Worm (Caenorhabditis elegans) whole organism, early embryonic: ENCODE data around the gene sre-41.

Source experiments
- B0310.2 ChIP-seq: sonication (generic microtip); optimal IDR thresholded peaks from 2 replicates; lab custom pipeline; 2016; ENCODE audit warnings: mild to moderate bottlenecking, missing genetic modification characterization, missing compliant biosample characterization
- F13C5.2 ChIP-seq: sonication (generic microtip); optimal IDR thresholded peaks from 2 replicates; lab custom pipeline; 2017; ENCODE audit warnings: mild to moderate bottlenecking, missing genetic modification characterization, inconsistent platforms, missing compliant biosample characterization
- aly-1 ChIP-seq: sonication (generic microtip); optimal IDR thresholded peaks from 2 replicates; lab custom pipeline; 2016; ENCODE audit warnings: missing genetic modification characterization, missing compliant biosample characterization
- ama-1 ChIP-seq: fragments of 150-350 bp; optimal IDR thresholded peaks from 2 replicates; lab custom pipeline; 2014
- ceh-13 ChIP-seq: fragments of 200-800 bp; sonication (Bioruptor generic); optimal IDR thresholded peaks from 2 replicates; lab custom pipeline; 2018; ENCODE audit warnings: mild to moderate bottlenecking, missing genetic modification characterization, missing compliant biosample characterization
- ceh-36 ChIP-seq: sonication (generic microtip); optimal IDR thresholded peaks from 2 replicates; lab custom pipeline; 2016; ENCODE audit warnings: missing genetic modification characterization, inconsistent platforms, missing compliant biosample characterization
- ets-7 ChIP-seq: sonication (generic microtip); optimal IDR thresholded peaks from 2 replicates; lab custom pipeline; 2016; ENCODE audit warnings: missing genotype, missing genetic modification characterization, missing compliant biosample characterization
- flt-1 ChIP-seq: fragments of 200-800 bp; sonication (Bioruptor generic); IDR thresholded peaks from 2 replicates; pipeline ENCODE4 v1.3.6; 2022; ENCODE audit warnings: missing genetic modification characterization, missing compliant biosample characterization
- hmbx-1 ChIP-seq: sonication (generic microtip); optimal IDR thresholded peaks from 2 replicates; lab custom pipeline; 2016; ENCODE audit warnings: mild to moderate bottlenecking, missing genetic modification characterization, missing compliant biosample characterization
- hmg-4 ChIP-seq: fragments of 200-800 bp; sonication (Bioruptor generic); optimal IDR thresholded peaks from 2 replicates; lab custom pipeline; 2018; ENCODE audit warnings: mild to moderate bottlenecking, missing genetic modification characterization, missing compliant biosample characterization
- hnd-1 ChIP-seq: sonication (generic microtip); optimal IDR thresholded peaks from 2 replicates; lab custom pipeline; 2016; ENCODE audit warnings: missing genetic modification characterization, missing compliant biosample characterization
- pes-1 ChIP-seq: fragments of 200-800 bp; sonication (Bioruptor generic); IDR thresholded peaks from 2 replicates; pipeline ENCODE4 v1.3.6; 2022; ENCODE audit warnings: missing genetic modification reagents, missing genetic modification characterization, missing compliant biosample characterization
- scrt-1 ChIP-seq: fragments of 200-800 bp; sonication (Bioruptor generic); IDR thresholded peaks from 2 replicates; pipeline ENCODE4 v1.3.6; 2022; ENCODE audit warnings: missing genetic modification characterization, missing compliant biosample characterization
- sea-1 ChIP-seq: fragments of 200-800 bp; sonication (Bioruptor generic); conservative IDR thresholded peaks from 2 replicates; pipeline ENCODE4 v1.3.6; 2022; ENCODE audit warnings: missing genetic modification characterization, missing compliant biosample characterization
- tbx-11 ChIP-seq: fragments of 200-800 bp; sonication (Bioruptor generic); IDR thresholded peaks from 2 replicates; pipeline ENCODE4 v1.3.6; 2022; ENCODE audit warnings: missing genetic modification characterization, missing compliant biosample characterization
- tbx-37 ChIP-seq: fragments of 200-800 bp; sonication (Bioruptor generic); conservative IDR thresholded peaks from 2 replicates; pipeline ENCODE4 v1.3.6; 2022; ENCODE audit warnings: missing genetic modification reagents, missing genetic modification characterization, missing compliant biosample characterization
- tra-4 ChIP-seq: sonication (generic microtip); optimal IDR thresholded peaks from 2 replicates; lab custom pipeline; 2017; ENCODE audit warnings: missing genetic modification characterization, missing compliant biosample characterization

The sre-41 gene

ce11 chrII:12349866-12350265 lies 38.2 kb upstream of the sre-41 start:
- TF ChIP-seq ets-7 (tag; lab: Kevin White, UChicago) (no peak), scrt-1 (GFP tag; lab: Robert Waterston, UW) (no peak), tra-4 (tag; lab: Kevin White, UChicago) (no peak), tbx-37 (no peak), B0310.2 (no peak)

ce11 chrII:12350737-12351275 lies 37.3 kb upstream of the sre-41 start:
- TF ChIP-seq sea-1 (GFP tag; lab: Robert Waterston, UW), result no peak
- TF ChIP-seq ama-1 (lab: Kevin White, UChicago), result no peak
- TF ChIP-seq tbx-11 (GFP tag; lab: Robert Waterston, UW), result no peak
- TF ChIP-seq hmg-4, result no peak
- no peak for TF ChIP-seq hmbx-1
- TF ChIP-seq aly-1 (tag; lab: Kevin White, UChicago), result no peak

ce11 chrII:12352115-12352514 lies 36.0 kb upstream of the sre-41 start, which contains the start of gene ras-1:
ras-1 (minus strand) TSS chrII:12352243.
- TF ChIP-seq tbx-37 (no peak), ceh-36 (no peak), hmbx-1 (no peak), ama-1 (lab: Kevin White, UChicago) (no peak)

- TF ChIP-seq hnd-1 (tag; lab: Kevin White, UChicago) (no peak), tra-4 (tag; lab: Kevin White, UChicago) (no peak), F13C5.2 (tag; lab: Kevin White, UChicago) (no peak), B0310.2 (no peak), hmbx-1 (no peak)
Observed at ce11 chrII:12353104-12353503, 35.0 kb upstream of the sre-41 start.

- no peak for TF ChIP-seq hmg-4
- TF ChIP-seq ceh-36, result no peak
- TF ChIP-seq tra-4 (tag; lab: Kevin White, UChicago), result no peak
- TF ChIP-seq scrt-1 (GFP tag; lab: Robert Waterston, UW), result no peak
- TF ChIP-seq tbx-11 (GFP tag; lab: Robert Waterston, UW), result no peak
- no peak for TF ChIP-seq tbx-37
- no peak for TF ChIP-seq pes-1 (GFP tag; lab: Robert Waterston, UW)
- TF ChIP-seq aly-1 (tag; lab: Kevin White, UChicago), result no peak
- TF ChIP-seq ama-1 (lab: Kevin White, UChicago), result no peak
- TF ChIP-seq F13C5.2 (tag; lab: Kevin White, UChicago), result no peak
- no peak for TF ChIP-seq ets-7 (tag; lab: Kevin White, UChicago)
- TF ChIP-seq ceh-13 (GFP tag; lab: Kevin White, UChicago), result no peak
- TF ChIP-seq hmbx-1, result no peak
- no peak for TF ChIP-seq B0310.2
- no peak for TF ChIP-seq flt-1
- TF ChIP-seq hnd-1 (tag; lab: Kevin White, UChicago), result no peak
- no peak for TF ChIP-seq sea-1 (GFP tag; lab: Robert Waterston, UW)
Observed at ce11 chrII:12353816-12354215, 34.3 kb upstream of the sre-41 start.

ce11 chrII:12362262-12362661 lies 25.8 kb upstream of the sre-41 start:
- peak; percentile 73 for TF ChIP-seq pes-1 (GFP tag; lab: Robert Waterston, UW)
- no peak for TF ChIP-seq ceh-36
- TF ChIP-seq flt-1, result 0 out of 2 replicates have a peak, but pooled peaks have one; percentile 31
- no peak for TF ChIP-seq ets-7 (tag; lab: Kevin White, UChicago)

ce11 chrII:12369202-12369601 lies 18.9 kb upstream of the sre-41 start:
- TF ChIP-seq tra-4 (tag; lab: Kevin White, UChicago) (no peak), scrt-1 (GFP tag; lab: Robert Waterston, UW) (no peak), hnd-1 (tag; lab: Kevin White, UChicago) (no peak), tbx-37 (no peak), hmbx-1 (no peak), ceh-13 (GFP tag; lab: Kevin White, UChicago) (no peak), F13C5.2 (tag; lab: Kevin White, UChicago) (no peak), hmg-4 (no peak), tbx-11 (GFP tag; lab: Robert Waterston, UW) (no peak), flt-1 (no peak), pes-1 (GFP tag; lab: Robert Waterston, UW) (no peak), aly-1 (tag; lab: Kevin White, UChicago) (no peak), sea-1 (GFP tag; lab: Robert Waterston, UW) (no peak), ceh-36 (no peak), B0310.2 (no peak), ets-7 (tag; lab: Kevin White, UChicago) (no peak), ama-1 (lab: Kevin White, UChicago) (no peak)

- TF ChIP-seq sea-1 (GFP tag; lab: Robert Waterston, UW) (no peak), tbx-11 (GFP tag; lab: Robert Waterston, UW) (no peak), B0310.2 (no peak), tra-4 (tag; lab: Kevin White, UChicago) (no peak), F13C5.2 (tag; lab: Kevin White, UChicago) (no peak), hmg-4 (no peak), aly-1 (tag; lab: Kevin White, UChicago) (no peak), ceh-13 (GFP tag; lab: Kevin White, UChicago) (no peak), flt-1 (no peak)
Observed at ce11 chrII:12373921-12374320, 14.2 kb upstream of the sre-41 start.

ce11 chrII:12378793-12379192 lies 9.3 kb upstream of the sre-41 start:
- TF ChIP-seq tbx-37 (no peak), B0310.2 (no peak), F13C5.2 (tag; lab: Kevin White, UChicago) (no peak), scrt-1 (GFP tag; lab: Robert Waterston, UW) (no peak), hmg-4 (no peak), ets-7 (tag; lab: Kevin White, UChicago) (no peak), flt-1 (no peak), hnd-1 (tag; lab: Kevin White, UChicago) (no peak), ceh-13 (GFP tag; lab: Kevin White, UChicago) (no peak), ceh-36 (no peak), pes-1 (GFP tag; lab: Robert Waterston, UW) (no peak), tbx-11 (GFP tag; lab: Robert Waterston, UW) (no peak), sea-1 (GFP tag; lab: Robert Waterston, UW) (no peak), hmbx-1 (no peak)
